Fruit fly (Drosophila melanogaster) whole organism, embryonic: Measurements from ENCODE around the gene CG42828.

Source experiments
- CG10366 ChIP-seq: fragments of 200-800 bp; sonication (Bioruptor generic); IDR thresholded peaks from 2 replicates; pipeline ENCODE4 v1.3.6; 2022; ENCODE audit warnings: missing biosample characterization, missing genetic modification characterization
- CG11560 ChIP-seq: fragments of 200-800 bp; sonication (Bioruptor generic); IDR thresholded peaks from 3 replicates; pipeline ENCODE4 v1.3.6; 2022; ENCODE audit warnings: missing biosample characterization, missing genetic modification characterization
- CG17612 ChIP-seq: fragments of 200-800 bp; sonication (Bioruptor generic); IDR thresholded peaks from 2 replicates; pipeline ENCODE4 v1.3.6; 2022; ENCODE audit warnings: missing biosample characterization, missing genetic modification characterization
- CG31441 ChIP-seq: fragments of 200-800 bp; sonication (Bioruptor generic); IDR thresholded peaks from 2 replicates; pipeline ENCODE4 v1.3.6; 2022; ENCODE audit warnings: missing biosample characterization, missing genetic modification characterization
- CG4360 ChIP-seq: fragments of 200-800 bp; sonication (Bioruptor generic); IDR thresholded peaks from 2 replicates; pipeline ENCODE4 v1.3.6; 2022; ENCODE audit warnings: missing biosample characterization, missing genetic modification characterization
- CG4820 ChIP-seq: fragments of 200-800 bp; sonication (Bioruptor generic); optimal IDR thresholded peaks from 3 replicates; lab custom pipeline; 2016; ENCODE audit warnings: missing biosample characterization, missing genetic modification characterization
- CG6254 ChIP-seq: fragments of 200-800 bp; sonication (Bioruptor generic); optimal IDR thresholded peaks from 3 replicates; lab custom pipeline; 2017; ENCODE audit warnings: mild to moderate bottlenecking, missing biosample characterization, missing genetic modification reagents, missing genetic modification characterization
- CG8290 ChIP-seq, 3 experiments: fragments of 200-800 bp; sonication (Bioruptor generic); optimal IDR thresholded peaks; 2 replicates each; lab custom pipeline; 2016 to 2019; ENCODE audit warnings: missing biosample characterization in 3 of 3, missing genetic modification characterization in 3 of 3, mild to moderate bottlenecking in 2 of 3, moderate library complexity in 1 of 3
- CG8359 ChIP-seq: fragments of 200-800 bp; sonication (Bioruptor generic); optimal IDR thresholded peaks from 2 replicates; lab custom pipeline; 2017; ENCODE audit warnings: missing biosample characterization, mild to moderate bottlenecking, missing genetic modification characterization, borderline replicate concordance
- CG8765 ChIP-seq: fragments of 200-800 bp; sonication (Bioruptor generic); IDR thresholded peaks from 2 replicates; pipeline ENCODE4 v1.3.6; 2022; ENCODE audit warnings: missing biosample characterization, missing genetic modification characterization
- CoRest ChIP-seq: fragments of 200-800 bp; sonication (Bioruptor generic); optimal IDR thresholded peaks from 3 replicates; lab custom pipeline; 2018; ENCODE audit warnings: missing biosample characterization, mild to moderate bottlenecking, missing genetic modification characterization, moderate library complexity
- Dip3 ChIP-seq: fragments of 200-800 bp; sonication (Bioruptor generic); optimal IDR thresholded peaks from 3 replicates; lab custom pipeline; 2016; ENCODE audit warnings: missing biosample characterization, missing genetic modification characterization
- Drgx ChIP-seq: fragments of 200-800 bp; sonication (Bioruptor generic); IDR thresholded peaks from 2 replicates; pipeline ENCODE4 v1.3.6; 2022; ENCODE audit warnings: missing biosample characterization, missing genetic modification characterization
- HLH4C ChIP-seq: fragments of 200-800 bp; sonication (Bioruptor generic); IDR thresholded peaks from 3 replicates; pipeline ENCODE4 v1.3.6; 2022; ENCODE audit warnings: missing biosample characterization, missing genetic modification characterization; ENCODE audit not compliant: partially characterized antibody
- Myb ChIP-seq: fragments of 200-800 bp; sonication (Bioruptor generic); optimal IDR thresholded peaks from 2 replicates; lab custom pipeline; 2016; ENCODE audit warnings: missing biosample characterization, missing genetic modification characterization
- Nf-YB ChIP-seq: fragments of 200-800 bp; sonication (Bioruptor generic); optimal IDR thresholded peaks from 3 replicates; lab custom pipeline; 2019; ENCODE audit warnings: missing biosample characterization, mild to moderate bottlenecking, missing genetic modification characterization, moderate library complexity
- Nf-YC ChIP-seq: fragments of 200-800 bp; optimal IDR thresholded peaks from 3 replicates; lab custom pipeline; 2019; ENCODE audit warnings: missing biosample characterization, mild to moderate bottlenecking, missing genetic modification characterization, moderate library complexity
- Oli ChIP-seq: fragments of 200-800 bp; sonication (Bioruptor generic); optimal IDR thresholded peaks from 2 replicates; lab custom pipeline; 2018; ENCODE audit warnings: missing biosample characterization, mild to moderate bottlenecking, missing genetic modification characterization, moderate library complexity
- PHDP ChIP-seq: fragments of 200-800 bp; sonication (Bioruptor generic); optimal IDR thresholded peaks from 3 replicates; lab custom pipeline; 2018; ENCODE audit warnings: missing biosample characterization, mild to moderate bottlenecking, missing genetic modification characterization, moderate library complexity
- Pdp1 ChIP-seq, 2 experiments: fragments of 200-800 bp; sonication (Bioruptor generic); optimal IDR thresholded peaks; 3 replicates each; lab custom pipeline; 2016; ENCODE audit warnings: missing biosample characterization in 2 of 2, missing genetic modification characterization in 2 of 2, mild to moderate bottlenecking in 1 of 2, moderate library complexity in 1 of 2
- Sox102F ChIP-seq: fragments of 200-800 bp; sonication (Bioruptor generic); optimal IDR thresholded peaks from 2 replicates; lab custom pipeline; 2018; ENCODE audit warnings: missing biosample characterization, mild to moderate bottlenecking, missing genetic modification characterization, moderate library complexity
- Tbp ChIP-seq: fragments of >200 bp; optimal IDR thresholded peaks from 2 replicates; lab custom pipeline; 2018; ENCODE audit warnings: missing biosample characterization, missing genetic modification characterization
- chm ChIP-seq: fragments of 200-800 bp; sonication (Bioruptor generic); IDR thresholded peaks from 2 replicates; pipeline ENCODE4 v1.3.6; 2022; ENCODE audit warnings: missing biosample characterization, missing genetic modification characterization
- chn ChIP-seq: fragments of 200-800 bp; sonication (Bioruptor generic); optimal IDR thresholded peaks from 2 replicates; lab custom pipeline; 2016; ENCODE audit warnings: missing biosample characterization, missing genetic modification characterization
- dan ChIP-seq: fragments of 200-800 bp; sonication (Bioruptor generic); IDR thresholded peaks from 2 replicates; pipeline ENCODE4 v1.3.6; 2022; ENCODE audit warnings: missing biosample characterization, missing genetic modification characterization
- dmrt11E ChIP-seq: fragments of 200-800 bp; sonication (Bioruptor generic); optimal IDR thresholded peaks from 3 replicates; lab custom pipeline; 2018; ENCODE audit warnings: missing biosample characterization, mild to moderate bottlenecking, missing genetic modification characterization, moderate library complexity
- fd102C ChIP-seq: fragments of 200-800 bp; sonication (Bioruptor generic); optimal IDR thresholded peaks from 2 replicates; lab custom pipeline; 2018; ENCODE audit warnings: missing biosample characterization, mild to moderate bottlenecking, missing genetic modification characterization, moderate library complexity
- fd64A ChIP-seq: fragments of 200-800 bp; sonication (Bioruptor generic); optimal IDR thresholded peaks from 3 replicates; lab custom pipeline; 2018; ENCODE audit warnings: missing biosample characterization, mild to moderate bottlenecking, missing genetic modification characterization
- fu2 ChIP-seq: fragments of 200-800 bp; sonication (Bioruptor generic); optimal IDR thresholded peaks from 2 replicates; lab custom pipeline; 2016; ENCODE audit warnings: missing biosample characterization, missing genetic modification characterization
- grau ChIP-seq: fragments of 200-800 bp; optimal IDR thresholded peaks from 3 replicates; lab custom pipeline; 2019; ENCODE audit warnings: missing biosample characterization, mild to moderate bottlenecking, missing genetic modification characterization, moderate library complexity
- gsb ChIP-seq: fragments of 200-800 bp; sonication (Bioruptor generic); IDR thresholded peaks from 2 replicates; pipeline ENCODE4 v1.3.6; 2022; ENCODE audit warnings: missing biosample characterization, missing genetic modification characterization
- hth ChIP-seq: fragments of >200 bp; optimal IDR thresholded peaks from 2 replicates; lab custom pipeline; 2017; ENCODE audit warnings: inconsistent platforms
- ind ChIP-seq: fragments of 200-800 bp; sonication (Bioruptor generic); optimal IDR thresholded peaks from 3 replicates; lab custom pipeline; 2016; ENCODE audit warnings: missing biosample characterization, missing genetic modification characterization
- kay ChIP-seq: fragments of 200-800 bp; sonication (Bioruptor generic); optimal IDR thresholded peaks from 2 replicates; lab custom pipeline; 2016; ENCODE audit warnings: missing biosample characterization, missing genetic modification characterization
- lilli ChIP-seq: fragments of 200-800 bp; sonication (Bioruptor generic); optimal IDR thresholded peaks from 3 replicates; lab custom pipeline; 2016; ENCODE audit warnings: missing biosample characterization, missing genetic modification characterization
- otp ChIP-seq: fragments of 200-800 bp; sonication (Bioruptor generic); IDR thresholded peaks from 3 replicates; pipeline ENCODE4, ENCODE4 v1.3.6; 2022; ENCODE audit warnings: missing biosample characterization, missing genetic modification characterization
- ranshi ChIP-seq: fragments of 200-800 bp; sonication (Bioruptor generic); IDR thresholded peaks from 2 replicates; pipeline ENCODE4 v1.3.6; 2022; ENCODE audit warnings: missing biosample characterization, missing genetic modification characterization
- vvl ChIP-seq: fragments of 200-800 bp; sonication (Bioruptor generic); IDR thresholded peaks from 2 replicates; pipeline ENCODE4 v1.3.6; 2022; ENCODE audit warnings: missing biosample characterization, missing genetic modification characterization
- wor ChIP-seq: fragments of 200-800 bp; sonication (Bioruptor generic); IDR thresholded peaks from 2 replicates; pipeline ENCODE4 v1.3.6; 2022; ENCODE audit warnings: missing biosample characterization, missing genetic modification characterization

CG42828 gene

dm6 chr3R:23407880-23408279, 34.4 kb downstream of the CG42828 start:
- TF ChIP-seq CG10366 (GFP tag; lab: Robert Waterston, UW), result no peak
- TF ChIP-seq ind (GFP tag; lab: Kevin White, UChicago), result no peak
- TF ChIP-seq chm (GFP tag; lab: Robert Waterston, UW), result no peak
- peak; percentile 18 for TF ChIP-seq Oli
- TF ChIP-seq Dip3 (GFP tag; lab: Kevin White, UChicago), result no peak
- TF ChIP-seq Myb (GFP tag; lab: Kevin White, UChicago), result no peak
- TF ChIP-seq CoRest, result peak; percentile 2
- peak; percentile 34 for TF ChIP-seq Sox102F (GFP tag; lab: Kevin White, UChicago)
- no peak for TF ChIP-seq HLH4C
- no peak for TF ChIP-seq CG6254 (GFP tag; lab: Kevin White, UChicago)
- TF ChIP-seq dmrt11E, result peak; percentile 7
- no peak for TF ChIP-seq CG17612 (GFP tag; lab: Robert Waterston, UW)
- TF ChIP-seq, all 482 proteins: peak for 4

dm6 chr3R:23416579-23416978, 43.1 kb downstream of the CG42828 start:
- TF ChIP-seq dan (GFP tag; lab: Robert Waterston, UW) (no peak), Drgx (GFP tag; lab: Robert Waterston, UW) (peak; percentile 57), chn (GFP tag; lab: Kevin White, UChicago) (no peak), PHDP (tag; lab: Kevin White, UChicago) (no peak), lilli (no peak)
- TF ChIP-seq, all 482 proteins: peak for 1

dm6 chr3R:23417650-23418049, 44.1 kb downstream of the CG42828 start:
- no peak for TF ChIP-seq CG8359 (GFP tag; lab: Kevin White, UChicago)
- no peak for TF ChIP-seq Tbp (GFP tag; lab: Kevin White, UChicago)
- no peak for TF ChIP-seq ranshi (GFP tag; lab: Robert Waterston, UW)
- TF ChIP-seq Drgx (GFP tag; lab: Robert Waterston, UW), result 0 out of 2 replicates have a peak, but pooled peaks have one; percentile 34

- TF ChIP-seq wor (no peak), CG8290 (GFP tag; optimal IDR thresholded peaks at IDR 0.05; lab: Kevin White, UChicago) (no peak), CG8290 (tag; optimal IDR thresholded peaks at IDR 0.05; lab: Kevin White, UChicago) (no peak), Nf-YB (GFP tag; lab: Kevin White, UChicago) (peak; percentile 58), fd64A (no peak), CG31441 (no peak), otp (GFP tag; lab: Robert Waterston, UW) (no peak), gsb (GFP tag; lab: Robert Waterston, UW) (no peak), hth (lab: Kevin White, UChicago) (no peak), CG8765 (GFP tag; lab: Robert Waterston, UW) (no peak), CG4820 (GFP tag; lab: Kevin White, UChicago) (no peak), Nf-YC (peak; percentile 63), CG4360 (no peak), fd102C (GFP tag; lab: Kevin White, UChicago) (no peak), fu2 (GFP tag; lab: Kevin White, UChicago) (no peak), grau (tag; lab: Kevin White, UChicago) (no peak), kay (GFP tag; lab: Kevin White, UChicago) (no peak), Pdp1 (GFP tag; optimal IDR thresholded peaks at IDR 0.05; lab: Kevin White, UChicago) (no peak), CG11560 (tag; lab: Robert Waterston, UW) (no peak), vvl (peak; percentile 62; the same call in 1 of the 2 replicates)
Observed at dm6 chr3R:23421925-23422324, 48.4 kb downstream of the CG42828 start.
